Fruit fly (Drosophila melanogaster) whole organism, prepupa: ENCODE results near the gene Acp32CD.
A peak's percentile ranks its signal among the peaks of the same experiment; 100 is the strongest.

ENCODE experiments used
- CG10631 ChIP-seq: fragments of 200-800 bp; sonication (Bioruptor generic); optimal IDR thresholded peaks from 2 replicates; lab custom pipeline; 2016; ENCODE audit warnings: missing biosample characterization, missing genetic modification characterization
- CG10669 ChIP-seq: fragments of 200-800 bp; sonication (Bioruptor generic); optimal IDR thresholded peaks from 3 replicates; lab custom pipeline; 2018; ENCODE audit warnings: missing biosample characterization, mild to moderate bottlenecking, missing genetic modification characterization, moderate library complexity
- CG11762 ChIP-seq: fragments of 200-800 bp; sonication (Bioruptor generic); optimal IDR thresholded peaks from 3 replicates; lab custom pipeline; 2016; ENCODE audit warnings: missing biosample characterization, missing genetic modification characterization; ENCODE audit not compliant: insufficient read depth
- CG1621 ChIP-seq: fragments of 200-800 bp; sonication (Bioruptor generic); optimal IDR thresholded peaks from 3 replicates; lab custom pipeline; 2018; ENCODE audit warnings: missing biosample characterization, mild to moderate bottlenecking, missing genetic modification characterization
- CG31627 ChIP-seq: fragments of 200-800 bp; sonication (Bioruptor generic); optimal IDR thresholded peaks from 3 replicates; lab custom pipeline; 2016; ENCODE audit warnings: missing biosample characterization, missing genetic modification characterization
- CG34406 ChIP-seq: fragments of 200-800 bp; sonication (Bioruptor generic); optimal IDR thresholded peaks from 3 replicates; lab custom pipeline; 2016; ENCODE audit warnings: missing biosample characterization, missing genetic modification characterization
- CG3919 ChIP-seq: fragments of 200-800 bp; sonication (Bioruptor generic); optimal IDR thresholded peaks from 3 replicates; lab custom pipeline; 2016; ENCODE audit warnings: missing biosample characterization, missing genetic modification characterization
- CG6792 ChIP-seq: fragments of 200-800 bp; sonication (Bioruptor generic); optimal IDR thresholded peaks from 3 replicates; lab custom pipeline; 2016; ENCODE audit warnings: missing biosample characterization, missing genetic modification characterization
- CG7368 ChIP-seq: fragments of 200-800 bp; sonication (Bioruptor generic); optimal IDR thresholded peaks from 3 replicates; lab custom pipeline; 2016; ENCODE audit warnings: missing biosample characterization, missing genetic modification characterization
- CG8119 ChIP-seq: fragments of 200-800 bp; sonication (Bioruptor generic); IDR thresholded peaks from 3 replicates; pipeline ENCODE4 v1.3.6; 2022; ENCODE audit warnings: missing biosample characterization, missing genetic modification characterization
- CG8632 ChIP-seq: fragments of 200-800 bp; sonication (Bioruptor generic); optimal IDR thresholded peaks from 3 replicates; lab custom pipeline; 2016; ENCODE audit warnings: missing biosample characterization, missing genetic modification characterization
- Eip78C ChIP-seq: fragments of 200-800 bp; sonication (Bioruptor generic); peaks from one replicate; lab custom pipeline; 2016; ENCODE audit warnings: missing biosample characterization, missing genetic modification characterization
- Ets96B ChIP-seq: fragments of 200-800 bp; optimal IDR thresholded peaks from 2 replicates; lab custom pipeline; 2019; ENCODE audit warnings: missing biosample characterization, mild to moderate bottlenecking, missing genetic modification characterization, moderate library complexity
- Lpt ChIP-seq: fragments of 200-800 bp; sonication (Bioruptor generic); optimal IDR thresholded peaks from 3 replicates; lab custom pipeline; 2016; ENCODE audit warnings: missing biosample characterization, missing genetic modification characterization
- OdsH ChIP-seq: fragments of 200-800 bp; sonication (Bioruptor generic); optimal IDR thresholded peaks from 3 replicates; lab custom pipeline; 2016; ENCODE audit warnings: missing biosample characterization, missing genetic modification characterization
- Smox ChIP-seq: fragments of 200-800 bp; sonication (Bioruptor generic); optimal IDR thresholded peaks from 3 replicates; lab custom pipeline; 2016; ENCODE audit warnings: missing biosample characterization, missing genetic modification characterization
- Sox102F ChIP-seq: fragments of 200-800 bp; sonication (Bioruptor generic); optimal IDR thresholded peaks from 2 replicates; lab custom pipeline; 2016; ENCODE audit warnings: missing biosample characterization, mild to moderate bottlenecking, missing genetic modification characterization
- Sox14 ChIP-seq: fragments of 200-800 bp; sonication (Bioruptor generic); optimal IDR thresholded peaks from 3 replicates; lab custom pipeline; 2016; ENCODE audit warnings: missing biosample characterization, missing genetic modification characterization
- achi ChIP-seq: fragments of 200-800 bp; sonication (Bioruptor generic); optimal IDR thresholded peaks from 3 replicates; lab custom pipeline; 2016; ENCODE audit warnings: missing biosample characterization, missing genetic modification characterization
- cyc ChIP-seq: fragments of 200-800 bp; sonication (Bioruptor generic); optimal IDR thresholded peaks from 3 replicates; lab custom pipeline; 2016; ENCODE audit warnings: missing biosample characterization, missing genetic modification characterization
- dsx ChIP-seq: fragments of 200-800 bp; optimal IDR thresholded peaks from 3 replicates; lab custom pipeline; 2019; ENCODE audit warnings: missing biosample characterization, mild to moderate bottlenecking, missing genetic modification characterization, moderate library complexity; ENCODE audit not compliant: poor library complexity, severe bottlenecking
- pdm3 ChIP-seq: fragments of 200-800 bp; sonication (Bioruptor generic); optimal IDR thresholded peaks from 3 replicates; lab custom pipeline; 2016; ENCODE audit warnings: missing biosample characterization, missing genetic modification characterization
- svp ChIP-seq: fragments of 200-800 bp; sonication (Bioruptor generic); peaks from one replicate; lab custom pipeline; 2016; ENCODE audit warnings: missing biosample characterization, missing genetic modification characterization
- topi ChIP-seq: fragments of 200-800 bp; sonication (Bioruptor generic); optimal IDR thresholded peaks from 3 replicates; lab custom pipeline; 2016; ENCODE audit warnings: missing biosample characterization, missing genetic modification characterization

Acp32CD gene

dm6 chr2L:11065106-11065878 is 49.9 kb downstream of the Acp32CD start (continued):
- TF ChIP-seq CG34406 = peak; percentile 75
- TF ChIP-seq Smox (GFP tag; lab: Kevin White, UChicago) = peak; percentile 79
- peak; percentile 66 for TF ChIP-seq pdm3 (GFP tag; lab: Kevin White, UChicago)
- TF ChIP-seq CG8119 (GFP tag; lab: Robert Waterston, UW) = peak; percentile 75
- no peak for TF ChIP-seq CG1621 (tag; lab: Kevin White, UChicago)
- peak; percentile 47 for TF ChIP-seq Sox14
- peak; percentile 77 for TF ChIP-seq Sox102F (GFP tag; lab: Kevin White, UChicago)
- peak; percentile 43 for TF ChIP-seq CG10669 (GFP tag; lab: Kevin White, UChicago)
- TF ChIP-seq achi (GFP tag; lab: Kevin White, UChicago) = peak; percentile 60
- peak; percentile 78 for TF ChIP-seq topi (GFP tag; lab: Kevin White, UChicago)
- peak; percentile 55 for TF ChIP-seq Ets96B (tag; lab: Kevin White, UChicago)
- peak; percentile 60 for TF ChIP-seq CG7368 (GFP tag; lab: Kevin White, UChicago)
- peak; percentile 51 for TF ChIP-seq CG6792 (GFP tag; lab: Kevin White, UChicago)
- peak; percentile 80 for TF ChIP-seq OdsH (GFP tag; lab: Kevin White, UChicago)
- TF ChIP-seq svp = peak; percentile 84
- TF ChIP-seq Lpt (GFP tag; lab: Kevin White, UChicago) = no peak
- TF ChIP-seq CG3919 (GFP tag; lab: Kevin White, UChicago) = peak; percentile 61
- peak; percentile 65 for TF ChIP-seq CG8632 (GFP tag; lab: Kevin White, UChicago)
- peak; percentile 58 for TF ChIP-seq cyc
- TF ChIP-seq CG11762 (GFP tag; lab: Kevin White, UChicago) = peak; percentile 47
- TF ChIP-seq dsx = peak; percentile 19
- TF ChIP-seq Eip78C (GFP tag; lab: Kevin White, UChicago) = peak; percentile 78
- peak; percentile 66 for TF ChIP-seq CG10631 (GFP tag; lab: Kevin White, UChicago)
- TF ChIP-seq CG31627 (GFP tag; lab: Kevin White, UChicago) = peak; percentile 68
- TF ChIP-seq, all 60 proteins: peak for 52
